Worm (Caenorhabditis elegans) whole organism, L1 larva: ENCODE measurements around the gene hizr-1.

Experiments
- blmp-1 ChIP-seq: fragments of 150-350 bp; optimal IDR thresholded peaks from 2 replicates; lab custom pipeline; 2014; ENCODE audit warnings: missing biosample characterization, missing genetic modification characterization
- dpl-1 ChIP-seq, 3 experiments: fragments of 150-350 bp in 2 of 3; sonication (generic microtip) in 1 of 3; optimal IDR thresholded peaks; 2 replicates each; lab custom pipeline; 2014 to 2017; ENCODE audit warnings: missing biosample characterization in 3 of 3, missing genetic modification characterization in 3 of 3, missing genetic modification reagents in 3 of 3
- efl-1 ChIP-seq, 4 experiments: fragments of 150-350 bp; optimal IDR thresholded peaks in 3 of 4; peaks in 1 of 4; 1 replicate in 1 of 4; 2 replicates in 3 of 4; lab custom pipeline; 2014; ENCODE audit warnings: missing biosample characterization in 2 of 4, missing genetic modification characterization in 2 of 4, missing genetic modification reagents in 2 of 4
- elt-2 ChIP-seq: sonication (generic microtip); optimal IDR thresholded peaks from 2 replicates; lab custom pipeline; 2016; ENCODE audit warnings: missing genetic modification characterization, mild to moderate bottlenecking, inconsistent platforms, missing compliant biosample characterization, missing genetic modification reagents
- fkh-10 ChIP-seq: sonication (generic microtip); optimal IDR thresholded peaks from 2 replicates; lab custom pipeline; 2017; ENCODE audit warnings: missing biosample characterization, missing genetic modification reagents, missing genetic modification characterization
- fkh-4 ChIP-seq: sonication (generic microtip); optimal IDR thresholded peaks from 2 replicates; lab custom pipeline; 2016; ENCODE audit warnings: missing compliant biosample characterization, missing genetic modification characterization, borderline replicate concordance
- fkh-8 ChIP-seq: sonication (generic microtip); optimal IDR thresholded peaks from 2 replicates; lab custom pipeline; 2016; ENCODE audit warnings: mild to moderate bottlenecking, missing genetic modification characterization, missing compliant biosample characterization
- grh-1 ChIP-seq: fragments of 200-800 bp; sonication (Bioruptor generic); IDR thresholded peaks from 2 replicates; pipeline ENCODE4 v1.3.6; 2022; ENCODE audit warnings: missing genetic modification reagents, missing genetic modification characterization, missing compliant biosample characterization
- irx-1 ChIP-seq: sonication (generic microtip); optimal IDR thresholded peaks from 2 replicates; lab custom pipeline; 2016; ENCODE audit warnings: missing genetic modification characterization, missing compliant biosample characterization
- lin-14 ChIP-seq: fragments of 200-800 bp; sonication (Bioruptor generic); optimal IDR thresholded peaks from 2 replicates; lab custom pipeline; 2018; ENCODE audit warnings: mild to moderate bottlenecking, missing genetic modification characterization, moderate library complexity, missing compliant biosample characterization
- lin-15B ChIP-seq: fragments of 150-350 bp; sonication (generic microtip); optimal IDR thresholded peaks from 3 replicates; lab custom pipeline; 2014; ENCODE audit warnings: missing biosample characterization, missing genetic modification characterization
- lin-35 ChIP-seq, 2 experiments: fragments of 150-350 bp; optimal IDR thresholded peaks; 2 replicates each; lab custom pipeline; 2014; ENCODE audit warnings: missing biosample characterization in 2 of 2, missing genetic modification characterization in 2 of 2, missing genetic modification reagents in 2 of 2
- mep-1 ChIP-seq: fragments of 150-350 bp; optimal IDR thresholded peaks from 2 replicates; lab custom pipeline; 2014; ENCODE audit warnings: missing biosample characterization, missing genetic modification characterization
- nhr-11 ChIP-seq: fragments of 150-350 bp; optimal IDR thresholded peaks from 2 replicates; lab custom pipeline; 2014; ENCODE audit warnings: missing biosample characterization, missing genetic modification characterization
- nhr-12 ChIP-seq: sonication (generic microtip); optimal IDR thresholded peaks from 2 replicates; lab custom pipeline; 2017; ENCODE audit warnings: missing biosample characterization, missing genetic modification characterization
- nhr-20 ChIP-seq: sonication (generic microtip); optimal IDR thresholded peaks from 2 replicates; lab custom pipeline; 2016; ENCODE audit warnings: mild to moderate bottlenecking, missing genetic modification characterization, missing compliant biosample characterization
- nhr-76 ChIP-seq: sonication (generic microtip); optimal IDR thresholded peaks from 2 replicates; lab custom pipeline; 2017; ENCODE audit warnings: missing biosample characterization, missing genetic modification characterization
- nhr-77 ChIP-seq: fragments of 150-350 bp; optimal IDR thresholded peaks from 2 replicates; lab custom pipeline; 2014; ENCODE audit warnings: missing biosample characterization, missing genetic modification characterization
- rnt-1 ChIP-seq: sonication (generic microtip); optimal IDR thresholded peaks from 2 replicates; lab custom pipeline; 2016; ENCODE audit warnings: mild to moderate bottlenecking, missing genetic modification characterization, moderate library complexity, missing compliant biosample characterization
- snpc-4 ChIP-seq: fragments of 150-350 bp; optimal IDR thresholded peaks from 2 replicates; lab custom pipeline; 2014; ENCODE audit warnings: missing biosample characterization, missing genetic modification characterization
- snu-23 ChIP-seq: sonication (generic microtip); optimal IDR thresholded peaks from 2 replicates; lab custom pipeline; 2016; ENCODE audit warnings: missing genetic modification characterization, missing compliant biosample characterization
- sox-4 ChIP-seq: sonication (generic microtip); optimal IDR thresholded peaks from 2 replicates; lab custom pipeline; 2016; ENCODE audit warnings: missing genetic modification characterization, missing compliant biosample characterization
- swsn-7 ChIP-seq: sonication (generic microtip); optimal IDR thresholded peaks from 2 replicates; lab custom pipeline; 2016; ENCODE audit warnings: missing genetic modification characterization, missing compliant biosample characterization
- tbx-2 ChIP-seq: sonication (generic microtip); optimal IDR thresholded peaks from 2 replicates; lab custom pipeline; 2016; ENCODE audit warnings: missing genetic modification characterization, missing compliant biosample characterization
- tlp-1 ChIP-seq: fragments of 150-350 bp; optimal IDR thresholded peaks from 2 replicates; lab custom pipeline; 2014; ENCODE audit warnings: missing biosample characterization, missing genetic modification characterization
- unc-62 ChIP-seq: fragments of 150-350 bp; optimal IDR thresholded peaks from 2 replicates; lab custom pipeline; 2014; ENCODE audit warnings: missing biosample characterization, missing genetic modification reagents, missing genetic modification characterization
- vab-15 ChIP-seq: sonication (generic microtip); optimal IDR thresholded peaks from 2 replicates; lab custom pipeline; 2017; ENCODE audit warnings: missing genotype, mild to moderate bottlenecking, missing genetic modification characterization, missing compliant biosample characterization
- ztf-11 ChIP-seq, 2 experiments: sonication (generic microtip); optimal IDR thresholded peaks; 2 replicates each; lab custom pipeline; 2016 to 2017; ENCODE audit warnings: missing genetic modification characterization in 2 of 2, missing biosample characterization in 1 of 2, missing compliant biosample characterization in 1 of 2
- ztf-4 ChIP-seq: fragments of 150-350 bp; optimal IDR thresholded peaks from 2 replicates; lab custom pipeline; 2014; ENCODE audit warnings: missing biosample characterization, missing genetic modification characterization

hizr-1 gene

DNA sequence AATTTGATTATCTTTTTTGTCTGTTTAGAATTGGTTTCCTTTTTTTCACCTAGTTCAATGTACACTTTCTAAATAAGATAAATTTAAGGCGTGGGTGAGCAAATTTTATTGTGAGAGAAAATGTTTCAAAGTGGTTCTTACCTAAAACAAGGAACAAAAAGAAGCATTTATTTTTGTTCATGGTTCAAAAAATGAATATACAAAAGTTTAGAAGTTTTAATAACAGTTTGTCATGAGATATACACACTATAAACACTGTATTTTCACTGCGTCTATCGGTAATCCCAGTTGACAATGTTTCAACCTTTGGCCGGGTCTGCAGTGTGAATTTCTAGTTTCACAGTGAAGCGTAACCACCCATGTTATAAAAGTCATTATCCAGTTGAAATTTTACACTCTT lies 2.7 kb upstream of the hizr-1 start, which contains the start of gene F08G12.11:
Gene F08G12.11 (minus strand): TSS at position 181 of the 400 bp plus-strand sequence.
- no peak for TF ChIP-seq nhr-12 (tag; lab: Kevin White, UChicago)
- TF ChIP-seq vab-15 (tag; lab: Kevin White, UChicago): no peak
- no peak for TF ChIP-seq nhr-77
- no peak for TF ChIP-seq snu-23 (GFP tag; lab: Kevin White, UChicago)
- peak; percentile 43 for TF ChIP-seq tbx-2 (tag; lab: Kevin White, UChicago)

- TF ChIP-seq nhr-76 (no peak), fkh-10 (GFP tag; lab: Kevin White, UChicago) (no peak), mep-1 (tag; lab: Kevin White, UChicago) (no peak), snpc-4 (tag; lab: Kevin White, UChicago) (no peak), lin-15B (tag; lab: Kevin White, UChicago) (no peak), nhr-12 (tag; lab: Kevin White, UChicago) (no peak), nhr-11 (tag; lab: Kevin White, UChicago) (no peak)
These were observed 1.3 kb upstream of the hizr-1 start, which contains the start of gene nlp-57 for ce11 chrX:11316750-11317149. Gene nlp-57, plus strand, starts transcription at chrX:11317050.

ce11 chrX:11323225-11323624 lies 5.1 kb downstream of the hizr-1 start:
- TF ChIP-seq elt-2 (peak; percentile 3), nhr-12 (tag; lab: Kevin White, UChicago) (no peak)
- TF ChIP-seq, all 84 proteins: peak for 1

ce11 chrX:11324240-11324639 lies 6.2 kb downstream of the hizr-1 start, which contains the start of gene asm-2:
Gene asm-2, minus strand, starts transcription at chrX:11324251.
- TF ChIP-seq sox-4 (tag; lab: Kevin White, UChicago): no peak
- TF ChIP-seq vab-15 (tag; lab: Kevin White, UChicago): no peak
- no peak for TF ChIP-seq fkh-4 (tag; lab: Kevin White, UChicago)
- TF ChIP-seq lin-14 (GFP tag; lab: Kevin White, UChicago): peak; percentile 5
- no peak for TF ChIP-seq mep-1 (tag; lab: Kevin White, UChicago)
- peak; percentile 73 for TF ChIP-seq elt-2
- no peak for TF ChIP-seq ztf-4 (tag; lab: Kevin White, UChicago)
- no peak for TF ChIP-seq nhr-11 (tag; lab: Kevin White, UChicago)

- TF ChIP-seq swsn-7 (tag; lab: Kevin White, UChicago): no peak
- peak; percentile 14 for TF ChIP-seq blmp-1 (tag; lab: Kevin White, UChicago)
These were observed 8.7 kb downstream of the hizr-1 start, which contains the start of gene ZK455.5 for ce11 chrX:11326827-11327226. Gene ZK455.5, minus strand, starts transcription at chrX:11326927.

DNA sequence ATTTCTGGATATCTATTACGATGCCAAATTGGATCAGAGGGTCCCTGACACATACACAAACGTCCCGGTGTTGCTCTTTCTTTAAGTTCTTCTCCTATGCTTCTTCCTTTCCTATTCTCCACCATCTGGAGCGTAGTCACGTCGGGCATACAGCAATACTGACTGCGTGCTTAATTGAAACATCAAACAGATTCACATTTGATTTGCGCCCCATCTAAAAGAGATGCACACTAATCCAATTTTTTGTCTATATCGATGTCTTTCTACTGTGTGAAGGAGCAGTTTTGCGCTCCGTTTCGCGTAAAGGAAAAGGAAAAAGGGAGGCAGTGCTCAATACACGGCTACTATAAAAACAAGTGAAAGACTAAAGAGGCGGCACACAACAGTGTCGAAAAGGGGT lies 10.6 kb downstream of the hizr-1 start:
- TF ChIP-seq lin-14 (GFP tag; lab: Kevin White, UChicago): peak; percentile 63
- no peak for TF ChIP-seq rnt-1 (tag; lab: Kevin White, UChicago)
- TF ChIP-seq efl-1 (optimal IDR thresholded peaks at IDR 0.05; lab: Kevin White, UChicago): no peak
- TF ChIP-seq efl-1 (GFP tag; optimal IDR thresholded peaks at IDR 0.05 in 1 of 2; lab: Kevin White, UChicago): peak in 1 of 2 experiments; percentile 53

- TF ChIP-seq nhr-76 (no peak), fkh-8 (no peak), tlp-1 (tag; lab: Kevin White, UChicago) (no peak), ztf-11 (tag; optimal IDR thresholded peaks at IDR 0.05; lab: Kevin White, UChicago) (no peak), unc-62 (GFP tag; lab: Kevin White, UChicago) (no peak), lin-35 (GFP tag; optimal IDR thresholded peaks at IDR 0.05; lab: Kevin White, UChicago) (no peak), elt-2 (no peak), grh-1 (no peak), nhr-20 (tag; lab: Kevin White, UChicago) (no peak), dpl-1 (GFP tag; optimal IDR thresholded peaks at IDR 0.05; lab: Kevin White, UChicago) (no peak), irx-1 (no peak)
These were observed 11.3 kb downstream of the hizr-1 start, which contains the start of gene npr-9 for ce11 chrX:11329424-11329823. Gene npr-9, plus strand, starts transcription at chrX:11329724.
